1 fruit fly cellular context compared by ENCODE assay signal in the genomic region with DNA sequence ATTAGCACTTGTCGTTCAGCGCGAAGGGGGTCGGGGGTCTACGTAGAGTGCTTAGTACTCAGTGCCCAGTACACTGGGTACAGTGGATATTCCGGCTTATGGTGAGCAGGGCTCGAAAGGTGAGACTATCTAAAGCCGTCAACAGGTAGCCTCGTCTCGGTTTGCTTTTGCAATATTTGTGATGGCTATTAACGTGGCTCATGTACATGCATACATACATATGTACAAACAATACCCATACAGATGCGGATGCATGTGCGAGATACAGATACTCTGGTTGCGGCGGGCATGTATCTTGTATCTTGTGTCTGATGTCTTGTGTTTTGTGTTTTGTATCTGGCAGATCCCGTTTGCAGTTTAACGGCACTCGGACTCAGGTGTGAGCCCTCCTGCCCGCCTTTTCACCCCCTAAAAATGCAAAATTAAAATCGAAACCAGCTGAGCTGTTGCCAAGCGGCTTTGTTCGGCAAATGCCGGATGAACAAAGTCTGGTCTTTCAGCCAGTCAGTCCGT.
TF ChIP-seq lines count a peak whose summit lies in the region.

No protein-coding gene starts in this region.

TF ChIP-seq in whole organism, embryonic, 481 proteins besides CTCF, POLR2A, EP300 and RAD21 (continued from another document):
- TF ChIP-seq nom (GFP tag; optimal IDR thresholded peaks at IDR 0.05; lab: Kevin White, UChicago), result peak; percentile 18
- TF ChIP-seq hkb (optimal IDR thresholded peaks at IDR 0.05; lab: Kevin White, UChicago), result no peak
- TF ChIP-seq hkb (GFP tag; IDR thresholded peaks at IDR 0.05; lab: Robert Waterston, UW), result 0 out of 2 replicates have a peak, but pooled peaks have one; percentile 12
- peak; percentile 47 for TF ChIP-seq cg (GFP tag; optimal IDR thresholded peaks at IDR 0.05; lab: Kevin White, UChicago)
- 0 out of 2 replicates have a peak, but pooled peaks have one; percentile 13 for TF ChIP-seq ttk (GFP tag; IDR thresholded peaks at IDR 0.05; lab: Robert Waterston, UW)
- peak; percentile 36 for TF ChIP-seq CG15479 (GFP tag; optimal IDR thresholded peaks at IDR 0.05; lab: Kevin White, UChicago)
- TF ChIP-seq CG12071 (GFP tag; optimal IDR thresholded peaks at IDR 0.05; lab: Kevin White, UChicago), result peak; percentile 9
- no peak for TF ChIP-seq CoRest (tag; optimal IDR thresholded peaks at IDR 0.05; lab: Kevin White, UChicago)
- TF ChIP-seq CG34376 (GFP tag; optimal IDR thresholded peaks at IDR 0.05; lab: Kevin White, UChicago), result peak; percentile 9
- no peak for TF ChIP-seq scrt (GFP tag; optimal IDR thresholded peaks at IDR 0.05; lab: Kevin White, UChicago)
- TF ChIP-seq Opbp (GFP tag; IDR thresholded peaks at IDR 0.05; lab: Robert Waterston, UW; ENCODE audit: partially characterized antibody), result no peak
- TF ChIP-seq NC2α (GFP tag; optimal IDR thresholded peaks at IDR 0.05; lab: Kevin White, UChicago), result no peak
- TF ChIP-seq bowl (GFP tag; IDR thresholded peaks at IDR 0.05; lab: Robert Waterston, UW), result 0 out of 2 replicates have a peak, but pooled peaks have one; percentile 15
